Worm (Caenorhabditis elegans): ENCODE measurements around the gene T28H10.1.

ce11 chrV:12533635-12534150 lies 30.1 kb downstream of the T28H10.1 start:
- TF ChIP-seq nhr-11 (tag; optimal IDR thresholded peaks at IDR 0.05) (no peak), mep-1 (tag; optimal IDR thresholded peaks at IDR 0.05) (no peak), C04F5.9 (tag; optimal IDR thresholded peaks at IDR 0.05) (no peak), tlp-1 (tag; optimal IDR thresholded peaks at IDR 0.05) (no peak), dpl-1 (GFP tag; optimal IDR thresholded peaks at IDR 0.05) (no peak), ztf-11 (tag; optimal IDR thresholded peaks at IDR 0.05) (no peak), tbx-2 (tag; optimal IDR thresholded peaks at IDR 0.05) (no peak)

All from whole organism, L1 larva.